Worm (Caenorhabditis elegans) whole organism, late embryonic: ENCODE results near the gene cyp-32A1.

ENCODE experiments used
- F13H6.1 ChIP-seq: sonication (generic microtip); optimal IDR thresholded peaks from 2 replicates; lab custom pipeline; 2016; ENCODE audit warnings: missing genetic modification characterization, missing compliant biosample characterization
- T23F11.4 ChIP-seq: fragments of 200-800 bp; sonication (Bioruptor generic); optimal IDR thresholded peaks from 2 replicates; lab custom pipeline; 2018; ENCODE audit warnings: mild to moderate bottlenecking, missing genetic modification characterization, missing compliant biosample characterization
- ahr-1 ChIP-seq: sonication (generic microtip); optimal IDR thresholded peaks from 2 replicates; lab custom pipeline; 2016; ENCODE audit warnings: missing genetic modification characterization, missing compliant biosample characterization
- ceh-14 ChIP-seq: sonication (generic microtip); optimal IDR thresholded peaks from 2 replicates; lab custom pipeline; 2016; ENCODE audit warnings: missing genotype, missing genetic modification characterization, missing compliant biosample characterization
- ceh-18 ChIP-seq: sonication (generic microtip); optimal IDR thresholded peaks from 2 replicates; lab custom pipeline; 2016; ENCODE audit warnings: missing genetic modification characterization, missing compliant biosample characterization
- ceh-2 ChIP-seq: sonication (generic microtip); optimal IDR thresholded peaks from 2 replicates; lab custom pipeline; 2016; ENCODE audit warnings: missing genotype, missing genetic modification characterization, missing compliant biosample characterization
- ceh-22 ChIP-seq: sonication (generic microtip); optimal IDR thresholded peaks from 2 replicates; lab custom pipeline; 2017; ENCODE audit warnings: missing biosample characterization, missing genetic modification characterization
- ceh-31 ChIP-seq: sonication (generic microtip); optimal IDR thresholded peaks from 2 replicates; lab custom pipeline; 2016; ENCODE audit warnings: missing genetic modification characterization, missing compliant biosample characterization
- ceh-34 ChIP-seq: sonication (generic microtip); optimal IDR thresholded peaks from 2 replicates; lab custom pipeline; 2016; ENCODE audit warnings: mild to moderate bottlenecking, missing genetic modification characterization, missing compliant biosample characterization
- ceh-6 ChIP-seq: fragments of 200-800 bp; sonication (Bioruptor generic); optimal IDR thresholded peaks from 2 replicates; lab custom pipeline; 2018; ENCODE audit warnings: mild to moderate bottlenecking, missing genetic modification characterization, missing compliant biosample characterization
- ceh-9 ChIP-seq: sonication (generic microtip); optimal IDR thresholded peaks from 2 replicates; lab custom pipeline; 2016; ENCODE audit warnings: mild to moderate bottlenecking, missing genetic modification characterization, inconsistent platforms, missing compliant biosample characterization
- dmd-4 ChIP-seq: sonication (generic microtip); optimal IDR thresholded peaks from 2 replicates; lab custom pipeline; 2016; ENCODE audit warnings: borderline replicate concordance, missing genetic modification characterization, missing compliant biosample characterization
- elt-2 ChIP-seq: sonication (generic microtip); optimal IDR thresholded peaks from 2 replicates; lab custom pipeline; 2016; ENCODE audit warnings: missing genetic modification reagents, missing genetic modification characterization, missing compliant biosample characterization
- ets-4 ChIP-seq: sonication (generic microtip); optimal IDR thresholded peaks from 2 replicates; lab custom pipeline; 2016; ENCODE audit warnings: missing genetic modification characterization, missing compliant biosample characterization
- fkh-6 ChIP-seq: sonication (generic microtip); optimal IDR thresholded peaks from 2 replicates; lab custom pipeline; 2016; ENCODE audit warnings: missing genetic modification characterization, missing compliant biosample characterization
- gmeb-2 ChIP-seq: sonication (generic microtip); optimal IDR thresholded peaks from 2 replicates; lab custom pipeline; 2016; ENCODE audit warnings: missing genetic modification characterization, inconsistent platforms, missing compliant biosample characterization
- hlh-13 ChIP-seq: fragments of 200-800 bp; sonication (Bioruptor generic); optimal IDR thresholded peaks from 2 replicates; lab custom pipeline; 2018; ENCODE audit warnings: mild to moderate bottlenecking, missing genetic modification characterization, missing compliant biosample characterization
- hlh-15 ChIP-seq: sonication (generic microtip); optimal IDR thresholded peaks from 2 replicates; lab custom pipeline; 2016; ENCODE audit warnings: missing genetic modification characterization, missing compliant biosample characterization
- hlh-30 ChIP-seq: sonication (generic microtip); optimal IDR thresholded peaks from 2 replicates; lab custom pipeline; 2017; ENCODE audit warnings: antibody characterized with exemption, missing genetic modification characterization, missing compliant biosample characterization; ENCODE audit not compliant: insufficient read depth
- hlh-6 ChIP-seq: sonication (generic microtip); optimal IDR thresholded peaks from 2 replicates; lab custom pipeline; 2016; ENCODE audit warnings: missing genotype, missing genetic modification characterization, missing compliant biosample characterization
- hlh-8 ChIP-seq: sonication (generic microtip); optimal IDR thresholded peaks from 2 replicates; lab custom pipeline; 2016; ENCODE audit warnings: missing genotype, missing genetic modification characterization, missing compliant biosample characterization
- nfya-1 ChIP-seq: sonication (generic microtip); optimal IDR thresholded peaks from 2 replicates; lab custom pipeline; 2017; ENCODE audit warnings: missing genetic modification characterization, mild to moderate bottlenecking, missing compliant biosample characterization, antibody characterized with exemption, moderate library complexity
- nhr-11 ChIP-seq: fragments of 150-350 bp; optimal IDR thresholded peaks from 2 replicates; lab custom pipeline; 2014; ENCODE audit warnings: missing biosample characterization, missing genetic modification characterization
- nhr-232 ChIP-seq: sonication (generic microtip); optimal IDR thresholded peaks from 2 replicates; lab custom pipeline; 2016; ENCODE audit warnings: missing genetic modification characterization, missing compliant biosample characterization
- pag-3 ChIP-seq: sonication (generic microtip); optimal IDR thresholded peaks from 2 replicates; lab custom pipeline; 2016; ENCODE audit warnings: missing compliant biosample characterization, missing genetic modification characterization, borderline replicate concordance
- pat-9 ChIP-seq: fragments of 200-800 bp; sonication (Bioruptor generic); optimal IDR thresholded peaks from 2 replicates; lab custom pipeline; 2018; ENCODE audit warnings: mild to moderate bottlenecking, missing genetic modification characterization, moderate library complexity, missing compliant biosample characterization
- pha-2 ChIP-seq: sonication (generic microtip); optimal IDR thresholded peaks from 2 replicates; lab custom pipeline; 2017; ENCODE audit warnings: mild to moderate bottlenecking, missing genetic modification characterization, missing compliant biosample characterization
- pqm-1 ChIP-seq: sonication (generic microtip); optimal IDR thresholded peaks from 2 replicates; lab custom pipeline; 2016; ENCODE audit warnings: missing genetic modification characterization, missing compliant biosample characterization
- pros-1 ChIP-seq: fragments of 150-350 bp; optimal IDR thresholded peaks from 2 replicates; lab custom pipeline; 2014; ENCODE audit warnings: missing biosample characterization, missing genetic modification reagents, missing genetic modification characterization
- ref-2 ChIP-seq: sonication (generic microtip); optimal IDR thresholded peaks from 2 replicates; lab custom pipeline; 2016; ENCODE audit warnings: missing genetic modification characterization, missing compliant biosample characterization
- rnt-1 ChIP-seq: sonication (generic microtip); optimal IDR thresholded peaks from 2 replicates; lab custom pipeline; 2016; ENCODE audit warnings: missing genetic modification characterization, missing compliant biosample characterization
- sdc-2 ChIP-seq: sonication (generic microtip); optimal IDR thresholded peaks from 2 replicates; lab custom pipeline; 2016; ENCODE audit warnings: missing genotype, missing genetic modification characterization, missing compliant biosample characterization
- sox-2 ChIP-seq: fragments of 200-800 bp; sonication (Bioruptor generic); IDR thresholded peaks from 2 replicates; pipeline ENCODE4 v1.3.6; 2022; ENCODE audit warnings: missing genetic modification reagents, missing genetic modification characterization, missing compliant biosample characterization
- syd-9 ChIP-seq: sonication (generic microtip); optimal IDR thresholded peaks from 2 replicates; lab custom pipeline; 2016; ENCODE audit warnings: mild to moderate bottlenecking, missing genetic modification characterization, moderate library complexity, missing compliant biosample characterization
- tbx-2 ChIP-seq: sonication (generic microtip); optimal IDR thresholded peaks from 2 replicates; lab custom pipeline; 2016; ENCODE audit warnings: missing genetic modification characterization, missing compliant biosample characterization
- tbx-7 ChIP-seq: sonication (generic microtip); optimal IDR thresholded peaks from 2 replicates; lab custom pipeline; 2016; ENCODE audit warnings: missing genotype, missing genetic modification characterization, missing compliant biosample characterization
- ttx-3 ChIP-seq: sonication (generic microtip); optimal IDR thresholded peaks from 2 replicates; lab custom pipeline; 2016; ENCODE audit warnings: missing genetic modification reagents, missing genetic modification characterization, missing compliant biosample characterization
- unc-3 ChIP-seq, 2 experiments: fragments of 200-800 bp in 1 of 2; sonication (Bioruptor generic) in 1 of 2; sonication (generic microtip) in 1 of 2; conservative IDR thresholded peaks in 1 of 2; optimal IDR thresholded peaks in 1 of 2; 2 replicates each; pipeline versions ENCODE4 v1.3.6 to Lab custom; 2016 to 2022; ENCODE audit warnings: missing compliant biosample characterization in 2 of 2, missing genetic modification characterization in 2 of 2, missing genetic modification reagents in 1 of 2
- unc-42 ChIP-seq: sonication (generic microtip); optimal IDR thresholded peaks from 2 replicates; lab custom pipeline; 2016; ENCODE audit warnings: missing genotype, missing genetic modification characterization, missing compliant biosample characterization
- unc-55 ChIP-seq: sonication (generic microtip); optimal IDR thresholded peaks from 2 replicates; lab custom pipeline; 2017; ENCODE audit warnings: missing biosample characterization, missing genetic modification reagents, missing genetic modification characterization
- unc-86 ChIP-seq: sonication (generic microtip); optimal IDR thresholded peaks from 2 replicates; lab custom pipeline; 2016; ENCODE audit warnings: missing genetic modification characterization, missing compliant biosample characterization
- zip-5 ChIP-seq: sonication (generic microtip); optimal IDR thresholded peaks from 2 replicates; lab custom pipeline; 2016; ENCODE audit warnings: missing genetic modification characterization, missing compliant biosample characterization

Gene cyp-32A1

ce11 chrV:7781511-7781910, at the start of gene cyp-32A1:
cyp-32A1 (plus strand) TSS chrV:7781811.
- TF ChIP-seq ceh-9 (tag; lab: Kevin White, UChicago) (no peak), ahr-1 (tag; lab: Kevin White, UChicago) (no peak), pha-2 (tag; lab: Kevin White, UChicago) (no peak), ets-4 (no peak), syd-9 (no peak), ttx-3 (tag; lab: Kevin White, UChicago) (no peak)
- TF ChIP-seq, all 69 proteins: peak for 0

- no peak for TF ChIP-seq elt-2 (tag; lab: Kevin White, UChicago)
- no peak for TF ChIP-seq ttx-3 (tag; lab: Kevin White, UChicago)
- TF ChIP-seq ceh-14 (tag; lab: Kevin White, UChicago), result no peak
- no peak for TF ChIP-seq pha-2 (tag; lab: Kevin White, UChicago)
- TF ChIP-seq pag-3, result no peak
- TF ChIP-seq pat-9 (tag; lab: Kevin White, UChicago), result no peak
- TF ChIP-seq hlh-13 (GFP tag; lab: Kevin White, UChicago), result no peak
- no peak for TF ChIP-seq dmd-4 (tag; lab: Kevin White, UChicago)
Observed at ce11 chrV:7733240-7733765, 48.3 kb upstream of the cyp-32A1 start.

ce11 chrV:7734909-7735308, 46.7 kb upstream of the cyp-32A1 start, which contains the start of gene clic-1:
clic-1 (minus strand) TSS chrV:7734911.
- TF ChIP-seq pat-9 (tag; lab: Kevin White, UChicago) (no peak), nhr-232 (tag; lab: Kevin White, UChicago) (no peak), ceh-22 (no peak), ceh-18 (peak; percentile 53), ceh-31 (peak; percentile 29), unc-42 (tag; lab: Kevin White, UChicago) (peak; percentile 68), unc-3 (GFP tag; conservative IDR thresholded peaks at IDR 0.05; lab: Robert Waterston, UW) (no peak), unc-3 (tag; optimal IDR thresholded peaks at IDR 0.05; lab: Kevin White, UChicago) (no peak), gmeb-2 (tag; lab: Kevin White, UChicago) (no peak), nfya-1 (tag; lab: Kevin White, UChicago) (peak; percentile 74), rnt-1 (tag; lab: Kevin White, UChicago) (peak; percentile 24), ref-2 (tag; lab: Kevin White, UChicago) (peak; percentile 51), ceh-34 (tag; lab: Kevin White, UChicago) (peak; percentile 18), unc-55 (GFP tag; lab: Kevin White, UChicago) (peak; percentile 44), ets-4 (peak; percentile 11), hlh-30 (tag; lab: Kevin White, UChicago) (peak; percentile 10)

ce11 chrV:7735319-7735718, 46.3 kb upstream of the cyp-32A1 start, which contains the start of gene srr-10:
srr-10 (plus strand) TSS chrV:7735619.
- TF ChIP-seq ceh-6 (GFP tag; lab: Kevin White, UChicago) (no peak), T23F11.4 (GFP tag; lab: Kevin White, UChicago) (no peak), zip-5 (tag; lab: Kevin White, UChicago) (no peak), ref-2 (tag; lab: Kevin White, UChicago) (no peak), ceh-18 (no peak), rnt-1 (tag; lab: Kevin White, UChicago) (no peak), unc-86 (tag; lab: Kevin White, UChicago) (no peak), F13H6.1 (tag; lab: Kevin White, UChicago) (no peak), ceh-31 (no peak), pha-2 (tag; lab: Kevin White, UChicago) (no peak), hlh-6 (tag; lab: Kevin White, UChicago) (no peak), hlh-8 (no peak)

- TF ChIP-seq tbx-7 (tag; lab: Kevin White, UChicago) (no peak), unc-42 (tag; lab: Kevin White, UChicago) (no peak), hlh-13 (GFP tag; lab: Kevin White, UChicago) (no peak), nhr-11 (tag; lab: Kevin White, UChicago) (no peak), hlh-15 (tag; lab: Kevin White, UChicago) (no peak), ceh-2 (no peak), hlh-6 (tag; lab: Kevin White, UChicago) (no peak), pag-3 (no peak), nhr-232 (tag; lab: Kevin White, UChicago) (no peak), unc-3 (GFP tag; conservative IDR thresholded peaks at IDR 0.05; lab: Robert Waterston, UW) (no peak), unc-3 (tag; optimal IDR thresholded peaks at IDR 0.05; lab: Kevin White, UChicago) (no peak), tbx-2 (no peak), sdc-2 (tag; lab: Kevin White, UChicago) (no peak), pros-1 (tag; lab: Kevin White, UChicago) (no peak), sox-2 (GFP tag; lab: Robert Waterston, UW) (no peak), ref-2 (tag; lab: Kevin White, UChicago) (no peak), pqm-1 (tag; lab: Kevin White, UChicago) (no peak), ttx-3 (tag; lab: Kevin White, UChicago) (no peak), fkh-6 (tag; lab: Kevin White, UChicago) (no peak)
- TF ChIP-seq, all 69 proteins: peak for 0
Observed at ce11 chrV:7737710-7738109, 43.9 kb upstream of the cyp-32A1 start, which contains the start of gene srr-9. srr-9 (plus strand) TSS chrV:7738010.
